Worm (Caenorhabditis elegans) whole organism, L3 larva: ENCODE results near the gene Y47D7A.9.

Source experiments
- aly-2 ChIP-seq: fragments of 150-350 bp; optimal IDR thresholded peaks from 2 replicates; lab custom pipeline; 2014; ENCODE audit warnings: missing biosample characterization, missing genetic modification characterization
- unc-62 ChIP-seq: fragments of 150-350 bp; sonication (generic microtip); optimal IDR thresholded peaks from 4 replicates; lab custom pipeline; 2014; ENCODE audit warnings: missing biosample characterization, missing genetic modification reagents, missing genetic modification characterization

DNA sequence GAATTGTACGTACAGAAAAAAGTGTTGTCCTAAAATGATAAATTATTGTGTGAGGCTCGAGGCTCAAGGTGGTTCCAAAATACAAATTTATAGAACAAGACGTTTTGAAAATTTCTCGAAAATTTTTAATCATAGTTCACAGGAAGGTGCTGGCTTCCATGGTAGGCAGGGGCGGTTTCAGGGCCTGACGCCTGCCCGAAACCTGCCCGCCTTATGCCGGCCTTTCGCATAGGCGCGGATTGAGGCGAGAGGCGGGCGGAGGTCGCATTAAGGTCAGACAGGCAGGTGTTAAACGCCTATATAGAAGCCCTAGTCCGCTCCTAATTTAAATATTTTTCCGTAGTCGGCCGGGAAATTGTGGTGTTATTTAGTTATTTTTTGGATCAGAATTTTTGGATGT lies 673 bp downstream of the Y47D7A.9 start:
- TF ChIP-seq unc-62 (GFP tag; lab: Kevin White, UChicago) (no peak), aly-2 (tag; lab: Kevin White, UChicago) (no peak)
